Fruit fly (Drosophila melanogaster) whole organism, embryonic: ENCODE results near the gene CG31921.

Experiments
- Asciz ChIP-seq: fragments of 200-800 bp; sonication (Bioruptor generic); optimal IDR thresholded peaks from 2 replicates; lab custom pipeline; 2017; ENCODE audit warnings: missing biosample characterization, mild to moderate bottlenecking, missing genetic modification characterization, missing genetic modification reagents
- Awh ChIP-seq: fragments of 200-800 bp; sonication (Bioruptor generic); IDR thresholded peaks from 2 replicates; pipeline ENCODE4, ENCODE4 v1.3.6; 2022; ENCODE audit warnings: missing biosample characterization, missing genetic modification characterization
- B-H2 ChIP-seq: fragments of 200-800 bp; sonication (Bioruptor generic); optimal IDR thresholded peaks from 2 replicates; lab custom pipeline; 2018; ENCODE audit warnings: missing biosample characterization, mild to moderate bottlenecking, missing genetic modification characterization
- BtbVII ChIP-seq: fragments of 200-800 bp; sonication (Bioruptor generic); optimal IDR thresholded peaks from 3 replicates; lab custom pipeline; 2017; ENCODE audit warnings: missing biosample characterization, mild to moderate bottlenecking, missing genetic modification characterization
- CG10321 ChIP-seq: fragments of 200-800 bp; sonication (Bioruptor generic); IDR thresholded peaks from 2 replicates; pipeline ENCODE4 v1.3.6; 2022; ENCODE audit warnings: missing biosample characterization, missing genetic modification characterization
- CG11504 ChIP-seq: fragments of 200-800 bp; sonication (Bioruptor generic); optimal IDR thresholded peaks from 3 replicates; lab custom pipeline; 2019; ENCODE audit warnings: missing biosample characterization, mild to moderate bottlenecking, missing genetic modification characterization, moderate library complexity
- CG12942 ChIP-seq: fragments of 200-800 bp; sonication (Bioruptor generic); optimal IDR thresholded peaks from 3 replicates; lab custom pipeline; 2016; ENCODE audit warnings: missing biosample characterization, missing genetic modification characterization
- CG16815 ChIP-seq: fragments of 200-800 bp; sonication (Bioruptor generic); optimal IDR thresholded peaks from 3 replicates; lab custom pipeline; 2017; ENCODE audit warnings: missing biosample characterization, mild to moderate bottlenecking, missing genetic modification characterization
- CG17186 ChIP-seq: fragments of 200-800 bp; sonication (Bioruptor generic); optimal IDR thresholded peaks from 3 replicates; lab custom pipeline; 2017; ENCODE audit warnings: missing biosample characterization, missing genetic modification reagents, missing genetic modification characterization
- CG1792 ChIP-seq: fragments of 200-800 bp; sonication (Bioruptor generic); optimal IDR thresholded peaks from 2 replicates; lab custom pipeline; 2016; ENCODE audit warnings: missing biosample characterization, missing genetic modification characterization
- CG3281 ChIP-seq: fragments of 200-800 bp; sonication (Bioruptor generic); optimal IDR thresholded peaks from 3 replicates; lab custom pipeline; 2017; ENCODE audit warnings: missing biosample characterization, mild to moderate bottlenecking, missing genetic modification characterization
- CG3847 ChIP-seq: fragments of 200-800 bp; sonication (Bioruptor generic); IDR thresholded peaks from 2 replicates; pipeline ENCODE4 v1.3.6; 2022; ENCODE audit warnings: missing biosample characterization, missing genetic modification characterization
- CG7271 ChIP-seq: fragments of 200-800 bp; sonication (Bioruptor generic); optimal IDR thresholded peaks from 2 replicates; lab custom pipeline; 2018; ENCODE audit warnings: missing biosample characterization, mild to moderate bottlenecking, missing genetic modification characterization, moderate library complexity
- CG8290 ChIP-seq, 3 experiments: fragments of 200-800 bp; sonication (Bioruptor generic); optimal IDR thresholded peaks; 2 replicates each; lab custom pipeline; 2016 to 2019; ENCODE audit warnings: missing biosample characterization in 3 of 3, missing genetic modification characterization in 3 of 3, mild to moderate bottlenecking in 2 of 3, moderate library complexity in 1 of 3
- CG8924 ChIP-seq: fragments of 200-800 bp; optimal IDR thresholded peaks from 3 replicates; lab custom pipeline; 2019; ENCODE audit warnings: missing biosample characterization, mild to moderate bottlenecking, missing genetic modification characterization, moderate library complexity
- Dad ChIP-seq: fragments of 200-800 bp; sonication (Bioruptor generic); optimal IDR thresholded peaks from 3 replicates; lab custom pipeline; 2016; ENCODE audit warnings: missing biosample characterization, missing genetic modification characterization
- Dbx ChIP-seq: fragments of 200-800 bp; sonication (Bioruptor generic); IDR thresholded peaks from 3 replicates; pipeline ENCODE4 v1.3.6; 2022; ENCODE audit warnings: missing biosample characterization, missing genetic modification characterization
- Dll ChIP-seq: fragments of 200-800 bp; sonication (Bioruptor generic); IDR thresholded peaks from 4 replicates; pipeline ENCODE4 v1.3.6; 2022; ENCODE audit warnings: missing biosample characterization, missing genetic modification characterization; ENCODE audit not compliant: partially characterized antibody
- Drgx ChIP-seq: fragments of 200-800 bp; sonication (Bioruptor generic); IDR thresholded peaks from 2 replicates; pipeline ENCODE4 v1.3.6; 2022; ENCODE audit warnings: missing biosample characterization, missing genetic modification characterization
- Eip74EF ChIP-seq, 2 experiments: fragments of 200-800 bp in 1 of 2; fragments of >200 bp in 1 of 2; sonication (Bioruptor generic) in 1 of 2; optimal IDR thresholded peaks; 2 replicates each; lab custom pipeline; 2017 to 2019; ENCODE audit warnings: missing biosample characterization in 2 of 2, missing genetic modification characterization in 2 of 2, mild to moderate bottlenecking in 1 of 2, moderate library complexity in 1 of 2
- H15 ChIP-seq: fragments of 200-800 bp; sonication (Bioruptor generic); IDR thresholded peaks from 3 replicates; pipeline ENCODE4 v1.3.6; 2022; ENCODE audit warnings: missing biosample characterization, missing genetic modification characterization
- Hr51 ChIP-seq, 2 experiments: fragments of 200-800 bp; sonication (Bioruptor generic); optimal IDR thresholded peaks; 2 replicates in 1 of 2; 3 replicates in 1 of 2; lab custom pipeline; 2016 to 2018; ENCODE audit warnings: missing biosample characterization in 2 of 2, missing genetic modification characterization in 2 of 2, mild to moderate bottlenecking in 1 of 2, moderate library complexity in 1 of 2
- Lim3 ChIP-seq: fragments of 200-800 bp; sonication (Bioruptor generic); IDR thresholded peaks from 2 replicates; pipeline ENCODE4 v1.3.6; 2022; ENCODE audit warnings: missing biosample characterization, missing genetic modification characterization
- Mad ChIP-seq: fragments of 200-800 bp; sonication (Bioruptor generic); optimal IDR thresholded peaks from 2 replicates; lab custom pipeline; 2016; ENCODE audit warnings: missing biosample characterization, missing genetic modification characterization
- Meics ChIP-seq: fragments of 200-800 bp; sonication (Bioruptor generic); optimal IDR thresholded peaks from 2 replicates; lab custom pipeline; 2017; ENCODE audit warnings: missing biosample characterization, mild to moderate bottlenecking, missing genetic modification characterization
- Myb ChIP-seq: fragments of 200-800 bp; sonication (Bioruptor generic); optimal IDR thresholded peaks from 2 replicates; lab custom pipeline; 2016; ENCODE audit warnings: missing biosample characterization, missing genetic modification characterization
- Side ChIP-seq: fragments of 200-800 bp; sonication (Bioruptor generic); optimal IDR thresholded peaks from 2 replicates; lab custom pipeline; 2016; ENCODE audit warnings: missing biosample characterization, missing genetic modification characterization
- Stat92E ChIP-seq, 3 experiments: fragments of >200 bp in 2 of 3; fragments of 200-800 bp in 1 of 3; sonication (Bioruptor generic) in 1 of 3; optimal IDR thresholded peaks; 2 replicates each; lab custom pipeline; 2017 to 2019; ENCODE audit warnings: missing biosample characterization in 3 of 3, missing genetic modification characterization in 3 of 3, mild to moderate bottlenecking in 1 of 3, moderate library complexity in 1 of 3
- Tbp ChIP-seq: fragments of >200 bp; optimal IDR thresholded peaks from 2 replicates; lab custom pipeline; 2018; ENCODE audit warnings: missing biosample characterization, missing genetic modification characterization
- Usf ChIP-seq: fragments of 200-800 bp; sonication (Bioruptor generic); optimal IDR thresholded peaks from 2 replicates; lab custom pipeline; 2017; ENCODE audit warnings: missing genotype, missing biosample characterization, missing genetic modification characterization
- Vsx1 ChIP-seq: fragments of 200-800 bp; sonication (Bioruptor generic); optimal IDR thresholded peaks from 2 replicates; lab custom pipeline; 2017; ENCODE audit warnings: missing biosample characterization, mild to moderate bottlenecking, missing genetic modification characterization, missing genetic modification reagents
- aop ChIP-seq: fragments of 200-800 bp; sonication (Bioruptor generic); IDR thresholded peaks from 2 replicates; pipeline ENCODE4 v1.3.6; 2022; ENCODE audit warnings: missing biosample characterization, missing genetic modification characterization
- ap ChIP-seq: fragments of 200-800 bp; sonication (Bioruptor generic); IDR thresholded peaks from 2 replicates; pipeline ENCODE4 v1.3.6; 2022; ENCODE audit warnings: missing biosample characterization, missing genetic modification characterization
- ara ChIP-seq: fragments of 200-800 bp; sonication (Bioruptor generic); IDR thresholded peaks from 2 replicates; pipeline ENCODE4 v1.3.6; 2022; ENCODE audit warnings: missing biosample characterization, missing genetic modification characterization
- bcd ChIP-seq: fragments of 200-800 bp; sonication (Bioruptor generic); optimal IDR thresholded peaks from 2 replicates; lab custom pipeline; 2017; ENCODE audit warnings: missing biosample characterization, mild to moderate bottlenecking, missing genetic modification characterization
- disco-r ChIP-seq: fragments of 200-800 bp; sonication (Bioruptor generic); optimal IDR thresholded peaks from 2 replicates; lab custom pipeline; 2016; ENCODE audit warnings: missing biosample characterization, missing genetic modification characterization
- ewg ChIP-seq: fragments of 200-800 bp; sonication (Bioruptor generic); optimal IDR thresholded peaks from 3 replicates; lab custom pipeline; 2017; ENCODE audit warnings: mild to moderate bottlenecking, missing biosample characterization, missing genetic modification reagents, missing genetic modification characterization
- eyg ChIP-seq: fragments of 200-800 bp; sonication (Bioruptor generic); optimal IDR thresholded peaks from 3 replicates; lab custom pipeline; 2016; ENCODE audit warnings: missing biosample characterization, missing genetic modification characterization
- hb ChIP-seq: fragments of 200-800 bp; sonication (Bioruptor generic); IDR thresholded peaks from 3 replicates; pipeline ENCODE4 v1.3.6; 2022; ENCODE audit warnings: missing biosample characterization, missing genetic modification characterization; ENCODE audit not compliant: partially characterized antibody
- kay ChIP-seq: fragments of 200-800 bp; sonication (Bioruptor generic); optimal IDR thresholded peaks from 2 replicates; lab custom pipeline; 2016; ENCODE audit warnings: missing biosample characterization, missing genetic modification characterization
- luna ChIP-seq: fragments of 200-800 bp; sonication (Bioruptor generic); optimal IDR thresholded peaks from 2 replicates; lab custom pipeline; 2016; ENCODE audit warnings: missing biosample characterization, missing genetic modification characterization
- mam ChIP-seq: fragments of 200-800 bp; sonication (Bioruptor generic); optimal IDR thresholded peaks from 3 replicates; lab custom pipeline; 2016; ENCODE audit warnings: missing biosample characterization, missing genetic modification characterization
- peb ChIP-seq: fragments of 200-800 bp; sonication (Bioruptor generic); IDR thresholded peaks from 2 replicates; pipeline ENCODE4 v1.3.6; 2022; ENCODE audit warnings: missing biosample characterization, missing genetic modification characterization
- psq ChIP-seq: fragments of 200-800 bp; sonication (Bioruptor generic); optimal IDR thresholded peaks from 2 replicates; lab custom pipeline; 2017; ENCODE audit warnings: missing biosample characterization, missing genetic modification characterization
- pum ChIP-seq: fragments of 200-800 bp; sonication (Bioruptor generic); optimal IDR thresholded peaks from 2 replicates; lab custom pipeline; 2016; ENCODE audit warnings: missing biosample characterization, missing genetic modification characterization
- rib ChIP-seq: fragments of 200-800 bp; sonication (Bioruptor generic); IDR thresholded peaks from 2 replicates; pipeline ENCODE4 v1.3.6; 2022; ENCODE audit warnings: missing biosample characterization, missing genetic modification characterization
- so ChIP-seq: fragments of 200-800 bp; sonication (Bioruptor generic); IDR thresholded peaks from 3 replicates; pipeline ENCODE4 v1.3.6; 2022; ENCODE audit warnings: missing biosample characterization, missing genetic modification characterization
- sqz ChIP-seq: fragments of 200-800 bp; sonication (Bioruptor generic); optimal IDR thresholded peaks from 3 replicates; lab custom pipeline; 2018; ENCODE audit warnings: missing biosample characterization, mild to moderate bottlenecking, missing genetic modification characterization
- toy ChIP-seq: fragments of 200-800 bp; sonication (Bioruptor generic); IDR thresholded peaks from 2 replicates; pipeline ENCODE4 v1.3.6; 2022; ENCODE audit warnings: missing biosample characterization, missing genetic modification characterization
- wek ChIP-seq: fragments of 200-800 bp; sonication (Bioruptor generic); optimal IDR thresholded peaks from 3 replicates; lab custom pipeline; 2018; ENCODE audit warnings: missing biosample characterization, mild to moderate bottlenecking, missing genetic modification characterization, moderate library complexity

Gene CG31921

dm6 chr2L:309812-310431, 22.2 kb downstream of the CG31921 start (continued):
- TF ChIP-seq toy (GFP tag; lab: Robert Waterston, UW) (no peak), Stat92E (GFP tag; optimal IDR thresholded peaks at IDR 0.05; lab: Kevin White, UChicago) (no peak), aop (no peak), BtbVII (no peak), eyg (GFP tag; lab: Kevin White, UChicago) (no peak), CG11504 (tag; lab: Kevin White, UChicago) (no peak), disco-r (GFP tag; lab: Kevin White, UChicago) (no peak), CG8924 (no peak), CG3847 (GFP tag; lab: Robert Waterston, UW) (no peak), pum (GFP tag; lab: Kevin White, UChicago) (no peak), sqz (GFP tag; lab: Kevin White, UChicago) (no peak), Vsx1 (GFP tag; lab: Kevin White, UChicago) (no peak), ara (GFP tag; lab: Robert Waterston, UW) (no peak), kay (GFP tag; lab: Kevin White, UChicago) (no peak), rib (GFP tag; lab: Robert Waterston, UW) (no peak), CG12942 (GFP tag; lab: Kevin White, UChicago) (no peak), mam (GFP tag; lab: Kevin White, UChicago) (no peak), Eip74EF (GFP tag; optimal IDR thresholded peaks at IDR 0.05; lab: Kevin White, UChicago) (no peak), H15 (GFP tag; lab: Robert Waterston, UW) (no peak), Usf (GFP tag; lab: Kevin White, UChicago) (no peak), Side (GFP tag; lab: Kevin White, UChicago) (no peak), B-H2 (no peak), Dad (GFP tag; lab: Kevin White, UChicago) (no peak), luna (GFP tag; lab: Kevin White, UChicago) (no peak), Mad (GFP tag; lab: Kevin White, UChicago) (no peak), Myb (no peak), CG10321 (GFP tag; lab: Robert Waterston, UW) (no peak), CG17186 (GFP tag; lab: Kevin White, UChicago) (no peak), hb (no peak), Dbx (GFP tag; lab: Robert Waterston, UW) (0 out of 3 replicates have a peak, but pooled peaks have one; percentile 37), CG1792 (no peak), so (GFP tag; lab: Robert Waterston, UW) (peak; percentile 18; the same call in 1 of the 3 replicates), peb (GFP tag; lab: Robert Waterston, UW) (no peak), wek (GFP tag; lab: Kevin White, UChicago) (no peak), CG3281 (GFP tag; lab: Kevin White, UChicago) (no peak), Lim3 (GFP tag; lab: Robert Waterston, UW) (no peak), Hr51 (GFP tag; optimal IDR thresholded peaks at IDR 0.05; lab: Kevin White, UChicago) (no peak), Dll (GFP tag; lab: Robert Waterston, UW) (no peak), ap (GFP tag; lab: Robert Waterston, UW) (no peak), CG16815 (GFP tag; lab: Kevin White, UChicago) (no peak), psq (GFP tag; lab: Kevin White, UChicago) (no peak), Drgx (GFP tag; lab: Robert Waterston, UW) (peak; percentile 27; the same call in 1 of the 2 replicates), Tbp (GFP tag; lab: Kevin White, UChicago) (no peak), CG7271 (tag; lab: Kevin White, UChicago) (no peak), Asciz (GFP tag; lab: Kevin White, UChicago) (no peak), bcd (GFP tag; lab: Kevin White, UChicago) (no peak), Awh (no peak), ewg (GFP tag; lab: Kevin White, UChicago) (no peak), Meics (GFP tag; lab: Kevin White, UChicago) (no peak), CG8290 (GFP tag; optimal IDR thresholded peaks at IDR 0.05; lab: Kevin White, UChicago) (no peak), CG8290 (tag; optimal IDR thresholded peaks at IDR 0.05; lab: Kevin White, UChicago) (peak in 1 of 2 experiments; percentile 8)
